Fruit fly (Drosophila melanogaster): ENCODE measurements around the gene CG15747.

The CG15747 gene

DNA sequence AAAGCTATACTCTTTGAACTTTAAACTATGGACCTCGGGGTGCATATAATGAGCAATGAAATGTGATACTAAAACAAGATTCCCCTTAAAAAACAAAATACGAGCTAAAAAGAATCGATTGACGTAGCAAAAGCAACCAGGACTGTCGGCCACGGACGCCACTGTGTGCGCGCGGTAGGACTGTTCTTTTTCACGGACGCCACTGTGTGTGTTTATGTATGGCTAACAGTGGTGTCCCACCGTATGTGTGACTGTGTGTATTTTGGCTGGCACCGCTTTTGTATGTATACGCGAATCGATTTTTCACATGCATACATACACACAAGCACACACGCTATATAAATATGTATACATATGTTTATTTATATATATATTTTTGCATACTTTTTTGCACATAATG lies 45.7 kb downstream of the CG15747 start (continued):
- TF ChIP-seq CG13287 (GFP tag; IDR thresholded peaks at IDR 0.05; ENCODE audit: partially characterized antibody) (peak; percentile 10; the same call in 1 of the 2 replicates), lab (GFP tag; optimal IDR thresholded peaks at IDR 0.05) (peak; percentile 70), CG10565 (GFP tag; optimal IDR thresholded peaks at IDR 0.05) (no peak), CG17186 (GFP tag; optimal IDR thresholded peaks at IDR 0.05) (no peak), dimm (GFP tag; IDR thresholded peaks at IDR 0.05) (no peak), lola (GFP tag; optimal IDR thresholded peaks at IDR 0.05) (no peak), so (GFP tag; IDR thresholded peaks at IDR 0.05) (no peak), Lim3 (GFP tag; IDR thresholded peaks at IDR 0.05) (no peak), Lpt (GFP tag; optimal IDR thresholded peaks at IDR 0.05) (no peak), kay (GFP tag; optimal IDR thresholded peaks at IDR 0.05) (peak; percentile 42), ind (GFP tag; optimal IDR thresholded peaks at IDR 0.05) (peak; percentile 63), chinmo (GFP tag; IDR thresholded peaks at IDR 0.05; ENCODE audit: partially characterized antibody) (no peak), Sin3A (optimal IDR thresholded peaks at IDR 0.05) (no peak), CG7786 (GFP tag; optimal IDR thresholded peaks at IDR 0.05) (peak; percentile 48), stc (GFP tag; IDR thresholded peaks at IDR 0.05) (0 out of 2 replicates have a peak, but pooled peaks have one; percentile 11), CG15479 (GFP tag; optimal IDR thresholded peaks at IDR 0.05) (no peak), p53 (GFP tag; optimal IDR thresholded peaks at IDR 0.05) (no peak), CG9876 (GFP tag; optimal IDR thresholded peaks at IDR 0.05) (peak; percentile 48), CG10366 (GFP tag; IDR thresholded peaks at IDR 0.05) (peak; percentile 56), Fer3 (tag; optimal IDR thresholded peaks at IDR 0.05) (peak; percentile 32), CG31388 (GFP tag; optimal IDR thresholded peaks at IDR 0.05) (no peak), ab (GFP tag; optimal IDR thresholded peaks at IDR 0.05) (peak; percentile 40), CG17802 (tag; optimal IDR thresholded peaks at IDR 0.05) (no peak), usp (GFP tag; optimal IDR thresholded peaks at IDR 0.05) (no peak), CG12299 (tag; optimal IDR thresholded peaks at IDR 0.05) (no peak), sc (optimal IDR thresholded peaks at IDR 0.05) (no peak), sc (GFP tag; optimal IDR thresholded peaks at IDR 0.05) (no peak), CG6683 (GFP tag; optimal IDR thresholded peaks at IDR 0.05) (no peak), CG10979 (tag; optimal IDR thresholded peaks at IDR 0.05) (no peak), CG6854 (GFP tag; optimal IDR thresholded peaks at IDR 0.05) (no peak), zfh1 (GFP tag; IDR thresholded peaks at IDR 0.05) (peak; percentile 56; the same call in 1 of the 3 replicates), CG2202 (tag; optimal IDR thresholded peaks at IDR 0.05) (no peak), CG1024 (GFP tag; IDR thresholded peaks at IDR 0.05) (peak; percentile 20; the same call in 1 of the 2 replicates), twi (tag; optimal IDR thresholded peaks at IDR 0.05) (no peak), fd96Cb (tag; optimal IDR thresholded peaks at IDR 0.05) (no peak), CG5953 (GFP tag; IDR thresholded peaks at IDR 0.05) (peak; percentile 54), Neu2 (GFP tag; optimal IDR thresholded peaks at IDR 0.05; ENCODE audit: borderline replicate concordance) (no peak), pnt (GFP tag; optimal IDR thresholded peaks at IDR 0.05) (peak; percentile 37), unpg (GFP tag; optimal IDR thresholded peaks at IDR 0.05) (peak; percentile 32), CG2116 (GFP tag; optimal IDR thresholded peaks at IDR 0.05) (peak; percentile 10), jigr1 (GFP tag; IDR thresholded peaks at IDR 0.05) (no peak), Camta (GFP tag; optimal IDR thresholded peaks at IDR 0.05) (peak; percentile 36), tup (GFP tag; optimal IDR thresholded peaks at IDR 0.05) (no peak), CG15073 (GFP tag; optimal IDR thresholded peaks at IDR 0.05) (peak; percentile 100), wek (GFP tag; optimal IDR thresholded peaks at IDR 0.05) (peak; percentile 42), CG2129 (GFP tag; IDR thresholded peaks at IDR 0.05; ENCODE audit: partially characterized antibody) (no peak), ems (GFP tag; optimal IDR thresholded peaks at IDR 0.05) (peak; percentile 38), CG34224 (GFP tag; IDR thresholded peaks at IDR 0.05; ENCODE audit: partially characterized antibody) (peak; percentile 23; the same call in 1 of the 3 replicates), abd-A (tag; optimal IDR thresholded peaks at IDR 0.05) (no peak), CG18764 (GFP tag; optimal IDR thresholded peaks at IDR 0.05) (no peak), Aef1 (GFP tag; IDR thresholded peaks at IDR 0.05) (peak; percentile 42; the same call in 2 of the 3 replicates)
